Fruit fly (Drosophila melanogaster) whole organism, embryonic: ENCODE measurements around the gene CG42591.
A peak's percentile ranks its signal among the peaks of the same experiment; 100 is the strongest.

Experiments used
- Antp ChIP-seq: fragments of 200-800 bp; sonication (Bioruptor generic); optimal IDR thresholded peaks from 3 replicates; lab custom pipeline; 2016; ENCODE audit warnings: missing biosample characterization, missing genetic modification characterization
- Awh ChIP-seq: fragments of 200-800 bp; sonication (Bioruptor generic); IDR thresholded peaks from 2 replicates; pipeline ENCODE4, ENCODE4 v1.3.6; 2022; ENCODE audit warnings: missing biosample characterization, missing genetic modification characterization
- CG10543 ChIP-seq: fragments of 200-800 bp; sonication (Bioruptor generic); optimal IDR thresholded peaks from 3 replicates; lab custom pipeline; 2017; ENCODE audit warnings: missing biosample characterization, mild to moderate bottlenecking, missing genetic modification characterization, moderate library complexity
- CG10979 ChIP-seq: fragments of 200-800 bp; sonication (Bioruptor generic); optimal IDR thresholded peaks from 2 replicates; lab custom pipeline; 2018; ENCODE audit warnings: missing biosample characterization, mild to moderate bottlenecking, missing genetic modification characterization, moderate library complexity
- CG12071 ChIP-seq: fragments of 200-800 bp; sonication (Bioruptor generic); optimal IDR thresholded peaks from 3 replicates; lab custom pipeline; 2018; ENCODE audit warnings: missing biosample characterization, mild to moderate bottlenecking, missing genetic modification characterization
- CG12744 ChIP-seq: fragments of 200-800 bp; sonication (Bioruptor generic); optimal IDR thresholded peaks from 2 replicates; lab custom pipeline; 2016; ENCODE audit warnings: missing biosample characterization, missing genetic modification characterization
- CG13424 ChIP-seq: fragments of 200-800 bp; sonication (Bioruptor generic); optimal IDR thresholded peaks from 2 replicates; lab custom pipeline; 2019; ENCODE audit warnings: missing biosample characterization, mild to moderate bottlenecking, missing genetic modification characterization, moderate library complexity
- CG14860 ChIP-seq: fragments of 200-800 bp; sonication (Bioruptor generic); IDR thresholded peaks from 3 replicates; pipeline ENCODE4 v1.3.6; 2022; ENCODE audit warnings: missing biosample characterization, missing genetic modification characterization; ENCODE audit not compliant: partially characterized antibody
- CG14965 ChIP-seq: fragments of 200-800 bp; sonication (Bioruptor generic); optimal IDR thresholded peaks from 2 replicates; lab custom pipeline; 2016; ENCODE audit warnings: missing biosample characterization, missing genetic modification characterization, borderline replicate concordance
- CG17612 ChIP-seq: fragments of 200-800 bp; sonication (Bioruptor generic); IDR thresholded peaks from 2 replicates; pipeline ENCODE4 v1.3.6; 2022; ENCODE audit warnings: missing biosample characterization, missing genetic modification characterization
- CG17912 ChIP-seq: fragments of 200-800 bp; sonication (Bioruptor generic); optimal IDR thresholded peaks from 2 replicates; lab custom pipeline; 2018; ENCODE audit warnings: missing biosample characterization, mild to moderate bottlenecking, missing genetic modification characterization
- CG18619 ChIP-seq: fragments of 200-800 bp; sonication (Bioruptor generic); optimal IDR thresholded peaks from 3 replicates; lab custom pipeline; 2017; ENCODE audit warnings: missing biosample characterization, mild to moderate bottlenecking, missing genetic modification characterization
- CG2116 ChIP-seq: fragments of 200-800 bp; sonication (Bioruptor generic); optimal IDR thresholded peaks from 3 replicates; lab custom pipeline; 2018; ENCODE audit warnings: missing biosample characterization, mild to moderate bottlenecking, missing genetic modification characterization
- CG2199 ChIP-seq: fragments of 200-800 bp; sonication (Bioruptor generic); IDR thresholded peaks from 3 replicates; pipeline ENCODE4 v1.3.6; 2022; ENCODE audit warnings: missing biosample characterization, missing genetic modification characterization
- CG34224 ChIP-seq: fragments of 200-800 bp; sonication (Bioruptor generic); IDR thresholded peaks from 3 replicates; pipeline ENCODE4 v1.3.6; 2022; ENCODE audit warnings: missing biosample characterization, missing genetic modification characterization; ENCODE audit not compliant: partially characterized antibody
- CG3838 ChIP-seq: fragments of 200-800 bp; sonication (Bioruptor generic); optimal IDR thresholded peaks from 3 replicates; lab custom pipeline; 2016; ENCODE audit warnings: missing biosample characterization, missing genetic modification characterization
- CG4854 ChIP-seq: fragments of 200-800 bp; sonication (Bioruptor generic); optimal IDR thresholded peaks from 2 replicates; lab custom pipeline; 2016; ENCODE audit warnings: missing biosample characterization, missing genetic modification characterization, inconsistent platforms
- CG5245 ChIP-seq: fragments of 200-800 bp; sonication (Bioruptor generic); optimal IDR thresholded peaks from 3 replicates; lab custom pipeline; 2016; ENCODE audit warnings: missing biosample characterization, missing genetic modification characterization
- CG6813 ChIP-seq: fragments of 200-800 bp; sonication (Bioruptor generic); optimal IDR thresholded peaks from 2 replicates; lab custom pipeline; 2017; ENCODE audit warnings: missing biosample characterization, missing genetic modification characterization, mild to moderate bottlenecking, moderate library complexity, missing genetic modification reagents
- CG7271 ChIP-seq: fragments of 200-800 bp; sonication (Bioruptor generic); optimal IDR thresholded peaks from 2 replicates; lab custom pipeline; 2018; ENCODE audit warnings: missing biosample characterization, mild to moderate bottlenecking, missing genetic modification characterization, moderate library complexity
- CG7963 ChIP-seq: fragments of 200-800 bp; sonication (Bioruptor generic); IDR thresholded peaks from 3 replicates; pipeline ENCODE4 v1.3.6; 2022; ENCODE audit warnings: missing biosample characterization, missing genetic modification characterization; ENCODE audit not compliant: partially characterized antibody
- CG8359 ChIP-seq: fragments of 200-800 bp; sonication (Bioruptor generic); optimal IDR thresholded peaks from 2 replicates; lab custom pipeline; 2017; ENCODE audit warnings: missing biosample characterization, mild to moderate bottlenecking, missing genetic modification characterization, borderline replicate concordance
- Dp ChIP-seq: fragments of 200-800 bp; sonication (Bioruptor generic); optimal IDR thresholded peaks from 2 replicates; lab custom pipeline; 2018; ENCODE audit warnings: missing biosample characterization, mild to moderate bottlenecking, missing genetic modification characterization, moderate library complexity
- Gug ChIP-seq: fragments of 200-800 bp; sonication (Bioruptor generic); IDR thresholded peaks from 4 replicates; pipeline ENCODE4 v1.3.6; 2022; ENCODE audit warnings: missing biosample characterization, missing genetic modification characterization
- HmgD ChIP-seq: fragments of 200-800 bp; sonication (Bioruptor generic); optimal IDR thresholded peaks from 3 replicates; lab custom pipeline; 2016; ENCODE audit warnings: missing biosample characterization, missing genetic modification characterization
- Hr3 ChIP-seq: fragments of 200-800 bp; sonication (Bioruptor generic); optimal IDR thresholded peaks from 3 replicates; lab custom pipeline; 2016; ENCODE audit warnings: missing biosample characterization, missing genetic modification characterization
- Jarid2 ChIP-seq: fragments of 200-800 bp; sonication (Bioruptor generic); optimal IDR thresholded peaks from 3 replicates; lab custom pipeline; 2017; ENCODE audit warnings: mild to moderate bottlenecking, missing biosample characterization, missing genetic modification reagents, missing genetic modification characterization
- Nf-YA ChIP-seq: fragments of 200-800 bp; sonication (Bioruptor generic); IDR thresholded peaks from 2 replicates; pipeline ENCODE4 v1.3.6; 2022; ENCODE audit warnings: missing biosample characterization, missing genetic modification characterization
- Ravus ChIP-seq: fragments of 200-800 bp; sonication (Bioruptor generic); IDR thresholded peaks from 2 replicates; pipeline ENCODE4 v1.3.6; 2022; ENCODE audit warnings: missing biosample characterization, missing genetic modification characterization
- Six4 ChIP-seq: fragments of 200-800 bp; sonication (Bioruptor generic); optimal IDR thresholded peaks from 2 replicates; lab custom pipeline; 2016; ENCODE audit warnings: missing biosample characterization, missing genetic modification characterization
- ac ChIP-seq: fragments of 200-800 bp; sonication (Bioruptor generic); optimal IDR thresholded peaks from 3 replicates; lab custom pipeline; 2017; ENCODE audit warnings: missing biosample characterization, mild to moderate bottlenecking, missing genetic modification characterization
- amos ChIP-seq: fragments of 200-800 bp; sonication (Bioruptor generic); IDR thresholded peaks from 2 replicates; pipeline ENCODE4 v1.3.6; 2022; ENCODE audit warnings: missing biosample characterization, missing genetic modification characterization; ENCODE audit not compliant: partially characterized antibody
- fd96Cb ChIP-seq: fragments of 200-800 bp; sonication (Bioruptor generic); optimal IDR thresholded peaks from 2 replicates; lab custom pipeline; 2018; ENCODE audit warnings: missing biosample characterization, mild to moderate bottlenecking, missing genetic modification characterization, moderate library complexity
- gcm ChIP-seq: fragments of 200-800 bp; sonication (Bioruptor generic); optimal IDR thresholded peaks from 2 replicates; lab custom pipeline; 2019; ENCODE audit warnings: missing biosample characterization, mild to moderate bottlenecking, missing genetic modification characterization, moderate library complexity
- hb ChIP-seq: fragments of 200-800 bp; sonication (Bioruptor generic); IDR thresholded peaks from 3 replicates; pipeline ENCODE4 v1.3.6; 2022; ENCODE audit warnings: missing biosample characterization, missing genetic modification characterization; ENCODE audit not compliant: partially characterized antibody
- insv ChIP-seq, 2 experiments: fragments of 200-800 bp; sonication (Bioruptor generic); optimal IDR thresholded peaks; 3 replicates each; lab custom pipeline; 2016 to 2018; ENCODE audit warnings: missing biosample characterization in 2 of 2, missing genetic modification characterization in 2 of 2
- lab ChIP-seq: fragments of 200-800 bp; sonication (Bioruptor generic); optimal IDR thresholded peaks from 3 replicates; lab custom pipeline; 2017; ENCODE audit warnings: missing biosample characterization, missing genetic modification characterization, mild to moderate bottlenecking, moderate library complexity, missing genetic modification reagents
- lola ChIP-seq, 3 experiments: fragments of >200 bp in 2 of 3; fragments of 200-800 bp in 1 of 3; sonication (Bioruptor generic) in 1 of 3; optimal IDR thresholded peaks; 2 replicates each; lab custom pipeline; 2017 to 2019; ENCODE audit warnings: missing biosample characterization in 3 of 3, missing genetic modification characterization in 3 of 3, mild to moderate bottlenecking in 1 of 3, moderate library complexity in 1 of 3
- lov ChIP-seq, 2 experiments: fragments of 200-800 bp in 1 of 2; fragments of >200 bp in 1 of 2; sonication (Bioruptor generic) in 1 of 2; IDR thresholded peaks in 1 of 2; optimal IDR thresholded peaks in 1 of 2; 2 replicates in 1 of 2; 3 replicates in 1 of 2; pipeline versions ENCODE4 v1.3.6 to Lab custom; 2017 to 2022; ENCODE audit warnings: missing biosample characterization in 1 of 2, missing genetic modification characterization in 1 of 2
- rib ChIP-seq: fragments of 200-800 bp; sonication (Bioruptor generic); IDR thresholded peaks from 2 replicates; pipeline ENCODE4 v1.3.6; 2022; ENCODE audit warnings: missing biosample characterization, missing genetic modification characterization
- sens ChIP-seq: fragments of 200-800 bp; sonication (Bioruptor generic); peaks from one replicate; lab custom pipeline; 2016; ENCODE audit warnings: missing biosample characterization, missing genetic modification characterization
- seq ChIP-seq: fragments of 200-800 bp; sonication (Bioruptor generic); IDR thresholded peaks from 2 replicates; pipeline ENCODE4 v1.3.6; 2022; ENCODE audit warnings: missing biosample characterization, missing genetic modification characterization
- stwl ChIP-seq: fragments of 200-800 bp; sonication (Bioruptor generic); optimal IDR thresholded peaks from 3 replicates; lab custom pipeline; 2018; ENCODE audit warnings: missing biosample characterization, mild to moderate bottlenecking, missing genetic modification characterization, moderate library complexity
- vnd ChIP-seq: fragments of 200-800 bp; sonication (Bioruptor generic); IDR thresholded peaks from 3 replicates; pipeline ENCODE4 v1.3.6; 2022; ENCODE audit warnings: missing biosample characterization, missing genetic modification characterization; ENCODE audit not compliant: partially characterized antibody
- vvl ChIP-seq: fragments of 200-800 bp; sonication (Bioruptor generic); IDR thresholded peaks from 2 replicates; pipeline ENCODE4 v1.3.6; 2022; ENCODE audit warnings: missing biosample characterization, missing genetic modification characterization
- zf30C ChIP-seq: fragments of 200-800 bp; sonication (Bioruptor generic); optimal IDR thresholded peaks from 3 replicates; lab custom pipeline; 2018; ENCODE audit warnings: missing biosample characterization, mild to moderate bottlenecking, missing genetic modification characterization

The CG42591 gene

dm6 chr3L:8063214-8064156 is 6.3 kb downstream of the CG42591 start, which contains the start of gene Sarm (continued):
- TF ChIP-seq lov (optimal IDR thresholded peaks at IDR 0.05; lab: Kevin White, UChicago) (no peak), lov (GFP tag; IDR thresholded peaks at IDR 0.05; lab: Robert Waterston, UW) (0 out of 3 replicates have a peak, but pooled peaks have one; percentile 41), CG12071 (GFP tag; lab: Kevin White, UChicago) (no peak), CG14860 (GFP tag; lab: Robert Waterston, UW) (no peak), insv (GFP tag; optimal IDR thresholded peaks at IDR 0.05; lab: Kevin White, UChicago) (no peak), CG2199 (0 out of 3 replicates have a peak, but pooled peaks have one; percentile 48), Hr3 (GFP tag; lab: Kevin White, UChicago) (peak; percentile 43), CG5245 (GFP tag; lab: Kevin White, UChicago) (no peak), vnd (GFP tag; lab: Robert Waterston, UW) (no peak), CG12744 (GFP tag; lab: Kevin White, UChicago) (no peak), Six4 (peak; percentile 52), CG7963 (no peak), amos (GFP tag; lab: Robert Waterston, UW) (peak; percentile 19; the same call in 1 of the 2 replicates), gcm (GFP tag; lab: Kevin White, UChicago) (peak; percentile 29), stwl (tag; lab: Kevin White, UChicago) (no peak), CG13424 (peak; percentile 66), CG17912 (GFP tag; lab: Kevin White, UChicago) (no peak), HmgD (GFP tag; lab: Kevin White, UChicago) (no peak), Dp (GFP tag; lab: Kevin White, UChicago) (no peak), lab (GFP tag; lab: Kevin White, UChicago) (peak; percentile 64), CG10543 (GFP tag; lab: Kevin White, UChicago) (peak; percentile 53), lola (GFP tag; optimal IDR thresholded peaks at IDR 0.05; lab: Kevin White, UChicago) (peak in 1 of 3 experiments; percentile 43), Gug (GFP tag; lab: Robert Waterston, UW) (no peak), seq (GFP tag; lab: Robert Waterston, UW) (0 out of 2 replicates have a peak, but pooled peaks have one; percentile 26), CG2116 (GFP tag; lab: Kevin White, UChicago) (no peak), Ravus (GFP tag; lab: Robert Waterston, UW) (no peak), CG18619 (peak; percentile 43), Awh (no peak), CG6813 (GFP tag; lab: Kevin White, UChicago) (no peak), sens (GFP tag; lab: Kevin White, UChicago) (peak; percentile 89), Nf-YA (GFP tag; lab: Robert Waterston, UW) (no peak), CG34224 (GFP tag; lab: Robert Waterston, UW) (no peak), fd96Cb (peak; percentile 36), Antp (GFP tag; lab: Kevin White, UChicago) (no peak), CG4854 (GFP tag; lab: Kevin White, UChicago) (no peak), Jarid2 (GFP tag; lab: Kevin White, UChicago) (peak; percentile 60), rib (no peak), CG14965 (GFP tag; lab: Kevin White, UChicago) (no peak), CG10979 (tag; lab: Kevin White, UChicago) (peak; percentile 32), CG17612 (no peak), hb (GFP tag; lab: Robert Waterston, UW) (no peak), ac (GFP tag; lab: Kevin White, UChicago) (no peak), zf30C (no peak), CG8359 (GFP tag; lab: Kevin White, UChicago) (peak; percentile 44), vvl (GFP tag; lab: Robert Waterston, UW) (peak; percentile 24; the same call in 1 of the 2 replicates), CG7271 (tag; lab: Kevin White, UChicago) (no peak), CG3838 (peak; percentile 7)
